Worm (Caenorhabditis elegans): ENCODE measurements around the gene tag-297.
A peak's percentile ranks its signal among the peaks of the same experiment; 100 is the strongest.

The tag-297 gene

DNA sequence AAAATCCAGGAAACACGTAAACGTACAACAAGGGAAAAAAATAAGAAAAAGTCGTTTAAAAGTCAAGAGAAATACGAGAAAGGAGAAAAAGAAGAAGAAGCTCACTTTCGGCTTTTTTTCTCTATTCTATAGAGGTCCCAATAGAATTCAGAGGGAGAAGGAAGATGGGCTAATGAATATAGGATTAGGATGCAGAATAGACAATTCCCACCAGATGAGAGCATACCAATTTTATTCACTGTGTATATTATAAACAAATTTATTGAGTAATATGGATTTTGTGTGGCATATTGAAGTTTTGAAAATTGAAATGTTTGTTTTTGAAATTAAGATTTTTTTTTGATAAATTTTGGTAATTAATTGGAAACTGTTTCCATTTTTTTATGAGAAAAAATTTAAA, 17.0 kb downstream of the tag-297 start:
- TF ChIP-seq dmd-6 (GFP tag; IDR thresholded peaks at IDR 0.05) (no peak), ces-1 (GFP tag; optimal IDR thresholded peaks at IDR 0.05) (no peak), saeg-2 (GFP tag; IDR thresholded peaks at IDR 0.05) (no peak), T26A8.4 (GFP tag; IDR thresholded peaks at IDR 0.05) (no peak), F37D6.2 (tag; optimal IDR thresholded peaks at IDR 0.05) (no peak), pha-4 (GFP tag; IDR thresholded peaks at IDR 0.05) (no peak), pha-4 (tag; optimal IDR thresholded peaks at IDR 0.05) (no peak), nhr-25 (tag; optimal IDR thresholded peaks at IDR 0.05; ENCODE audit: borderline replicate concordance, insufficient read depth) (no peak), zip-2 (tag; optimal IDR thresholded peaks at IDR 0.05) (no peak), dmd-8 (GFP tag; IDR thresholded peaks at IDR 0.05) (no peak), nhr-237 (tag; optimal IDR thresholded peaks at IDR 0.05) (no peak), mes-2 (tag; optimal IDR thresholded peaks at IDR 0.05; ENCODE audit: poor library complexity, severe bottlenecking) (no peak), aly-2 (tag; optimal IDR thresholded peaks at IDR 0.05) (no peak)

DNA sequence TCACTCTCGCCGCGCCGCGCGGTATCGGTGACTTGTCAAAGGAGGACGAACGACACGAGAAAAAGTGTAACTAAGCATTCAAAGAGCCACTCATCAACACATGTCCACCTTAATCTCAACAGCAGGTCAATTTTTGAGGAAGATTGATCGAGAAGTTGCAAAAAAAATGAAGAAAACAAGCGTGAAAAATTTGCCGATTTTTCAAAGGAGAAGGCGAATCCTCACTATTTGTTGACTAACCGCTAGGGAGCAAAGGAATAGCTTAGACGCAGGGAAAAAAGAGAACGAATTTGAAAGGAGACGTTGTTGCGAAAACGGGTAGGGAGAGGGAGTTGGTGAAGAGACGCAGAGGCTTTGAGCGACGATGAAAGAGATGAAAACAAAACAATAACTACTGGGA, 17.9 kb downstream of the tag-297 start:
- no peak for TF ChIP-seq nhr-25 (tag; optimal IDR thresholded peaks at IDR 0.05; ENCODE audit: borderline replicate concordance, insufficient read depth)
- TF ChIP-seq mxl-3 (GFP tag; optimal IDR thresholded peaks at IDR 0.05) = peak; percentile 36
- no peak for TF ChIP-seq T26A8.4 (GFP tag; IDR thresholded peaks at IDR 0.05)
- TF ChIP-seq nhr-77 (tag; optimal IDR thresholded peaks at IDR 0.05) = no peak
- TF ChIP-seq spr-3 (GFP tag; optimal IDR thresholded peaks at IDR 0.05) = no peak
- TF ChIP-seq lir-3 (tag; optimal IDR thresholded peaks at IDR 0.05) = no peak
- TF ChIP-seq ces-1 (GFP tag; optimal IDR thresholded peaks at IDR 0.05) = no peak
- no peak for TF ChIP-seq ZK337.2 (GFP tag; IDR thresholded peaks at IDR 0.05)
- TF ChIP-seq unc-39 (tag; optimal IDR thresholded peaks at IDR 0.05) = no peak
- TF ChIP-seq Y48G9A.11 (GFP tag; IDR thresholded peaks at IDR 0.05) = no peak
- TF ChIP-seq zip-2 (tag; optimal IDR thresholded peaks at IDR 0.05) = no peak
- TF ChIP-seq unc-62 (GFP tag; optimal IDR thresholded peaks at IDR 0.05 in 1 of 2) = peak in 1 of 2 experiments; percentile 75
- no peak for TF ChIP-seq unc-62 (tag; optimal IDR thresholded peaks at IDR 0.05)
- TF ChIP-seq nhr-48 (tag; optimal IDR thresholded peaks at IDR 0.05) = no peak
- no peak for TF ChIP-seq lin-38 (GFP tag; IDR thresholded peaks at IDR 0.05)
- TF ChIP-seq set-16 (GFP tag; IDR thresholded peaks at IDR 0.05) = no peak
- TF ChIP-seq ctbp-1 (GFP tag; IDR thresholded peaks at IDR 0.05) = no peak
- peak; percentile 69 for TF ChIP-seq hlh-11 (tag; optimal IDR thresholded peaks at IDR 0.05)
- TF ChIP-seq arid-1 (GFP tag; conservative IDR thresholded peaks at IDR 0.05) = no peak
- no peak for TF ChIP-seq cey-2 (tag; optimal IDR thresholded peaks at IDR 0.05; ENCODE audit: borderline replicate concordance, insufficient read depth)
- TF ChIP-seq mdl-1 (tag; optimal IDR thresholded peaks at IDR 0.05) = peak in 1 of 2 experiments; percentile 54
- TF ChIP-seq nhr-102 (tag; optimal IDR thresholded peaks at IDR 0.05) = no peak
- no peak for TF ChIP-seq F44E2.7 (GFP tag; IDR thresholded peaks at IDR 0.05)
- TF ChIP-seq lin-1 (GFP tag; IDR thresholded peaks at IDR 0.05) = no peak
- TF ChIP-seq nhr-41 (GFP tag; IDR thresholded peaks at IDR 0.05) = no peak
- TF ChIP-seq lin-29 (GFP tag; IDR thresholded peaks at IDR 0.05) = no peak
- no peak for TF ChIP-seq ceh-32 (tag; optimal IDR thresholded peaks at IDR 0.05; ENCODE audit: poor library complexity)
- no peak for TF ChIP-seq jun-1 (tag; optimal IDR thresholded peaks at IDR 0.05)
- TF ChIP-seq fkh-10 (GFP tag; optimal IDR thresholded peaks at IDR 0.05) = no peak
- no peak for TF ChIP-seq mdt-29 (GFP tag; IDR thresholded peaks at IDR 0.05)
- no peak for TF ChIP-seq aly-2 (tag; optimal IDR thresholded peaks at IDR 0.05)
- peak in 1 of 2 experiments; percentile 52 for TF ChIP-seq lsy-2 (tag; optimal IDR thresholded peaks at IDR 0.05)
- no peak for TF ChIP-seq zag-1 (tag; optimal IDR thresholded peaks at IDR 0.05)
- peak; percentile 8 for TF ChIP-seq hlh-30 (tag; optimal IDR thresholded peaks at IDR 0.05; ENCODE audit: insufficient read depth)
- TF ChIP-seq ceh-82 (tag; optimal IDR thresholded peaks at IDR 0.05) = no peak
- TF ChIP-seq ceh-44 (GFP tag; IDR thresholded peaks at IDR 0.05) = no peak
- no peak for TF ChIP-seq Y5F2A.4 (GFP tag; optimal IDR thresholded peaks at IDR 0.05)
- no peak for TF ChIP-seq snpc-4 (tag; optimal IDR thresholded peaks at IDR 0.05)
- TF ChIP-seq daf-12 (tag; optimal IDR thresholded peaks at IDR 0.05) = no peak
- no peak for TF ChIP-seq ztf-11 (tag; optimal IDR thresholded peaks at IDR 0.05)
- TF ChIP-seq daf-8 (GFP tag; IDR thresholded peaks at IDR 0.05) = no peak
- no peak for TF ChIP-seq lin-15B (tag; optimal IDR thresholded peaks at IDR 0.05)

Measured in whole organism, L4 larva.